Fruit fly (Drosophila melanogaster) whole organism, pupa: ENCODE data around the gene CG5276.

Experiments
- CG10348 ChIP-seq: fragments of 200-800 bp; sonication (Bioruptor generic); IDR thresholded peaks from 2 replicates; pipeline ENCODE4 v1.3.6; 2022; ENCODE audit warnings: missing biosample characterization, missing genetic modification characterization
- CG12605 ChIP-seq: fragments of 200-800 bp; sonication (Bioruptor generic); IDR thresholded peaks from 2 replicates; pipeline ENCODE4 v1.3.6; 2022; ENCODE audit warnings: missing biosample characterization, missing genetic modification characterization
- CG13204 ChIP-seq: fragments of 200-800 bp; sonication (Bioruptor generic); optimal IDR thresholded peaks from 2 replicates; lab custom pipeline; 2018; ENCODE audit warnings: missing biosample characterization, mild to moderate bottlenecking, missing genetic modification characterization, moderate library complexity
- CG15710 ChIP-seq: fragments of 200-800 bp; sonication (Bioruptor generic); optimal IDR thresholded peaks from 2 replicates; lab custom pipeline; 2018; ENCODE audit warnings: missing biosample characterization, mild to moderate bottlenecking, missing genetic modification characterization, moderate library complexity
- CG17806 ChIP-seq: fragments of 200-800 bp; sonication (Bioruptor generic); optimal IDR thresholded peaks from 2 replicates; lab custom pipeline; 2018; ENCODE audit warnings: missing biosample characterization, mild to moderate bottlenecking, missing genetic modification characterization, moderate library complexity
- CG32121 ChIP-seq: fragments of 200-800 bp; sonication (Bioruptor generic); IDR thresholded peaks from 2 replicates; pipeline ENCODE4 v1.3.6; 2022; ENCODE audit warnings: missing biosample characterization, missing genetic modification characterization
- CG4496 ChIP-seq: fragments of 200-800 bp; sonication (Bioruptor generic); IDR thresholded peaks from 3 replicates; pipeline ENCODE4 v1.3.6; 2022; ENCODE audit warnings: missing biosample characterization, missing genetic modification characterization
- CG8159 ChIP-seq: fragments of 200-800 bp; sonication (Bioruptor generic); optimal IDR thresholded peaks from 3 replicates; lab custom pipeline; 2018; ENCODE audit warnings: missing biosample characterization, mild to moderate bottlenecking, missing genetic modification characterization, moderate library complexity
- CG8301 ChIP-seq: fragments of 200-800 bp; sonication (Bioruptor generic); optimal IDR thresholded peaks from 2 replicates; lab custom pipeline; 2018; ENCODE audit warnings: missing biosample characterization, mild to moderate bottlenecking, missing genetic modification characterization
- CG9948 ChIP-seq: fragments of 200-800 bp; sonication (Bioruptor generic); optimal IDR thresholded peaks from 2 replicates; lab custom pipeline; 2018; ENCODE audit warnings: missing biosample characterization, mild to moderate bottlenecking, missing genetic modification characterization, moderate library complexity
- EcR ChIP-seq: fragments of 200-800 bp; sonication (Bioruptor generic); optimal IDR thresholded peaks from 3 replicates; lab custom pipeline; 2019; ENCODE audit warnings: missing biosample characterization, missing genetic modification characterization, mild to moderate bottlenecking, moderate library complexity, missing genetic modification reagents
- Snoo ChIP-seq: fragments of 200-800 bp; sonication (Bioruptor generic); optimal IDR thresholded peaks from 3 replicates; lab custom pipeline; 2017; ENCODE audit warnings: missing biosample characterization, mild to moderate bottlenecking, missing genetic modification characterization, inconsistent platforms

DNA sequence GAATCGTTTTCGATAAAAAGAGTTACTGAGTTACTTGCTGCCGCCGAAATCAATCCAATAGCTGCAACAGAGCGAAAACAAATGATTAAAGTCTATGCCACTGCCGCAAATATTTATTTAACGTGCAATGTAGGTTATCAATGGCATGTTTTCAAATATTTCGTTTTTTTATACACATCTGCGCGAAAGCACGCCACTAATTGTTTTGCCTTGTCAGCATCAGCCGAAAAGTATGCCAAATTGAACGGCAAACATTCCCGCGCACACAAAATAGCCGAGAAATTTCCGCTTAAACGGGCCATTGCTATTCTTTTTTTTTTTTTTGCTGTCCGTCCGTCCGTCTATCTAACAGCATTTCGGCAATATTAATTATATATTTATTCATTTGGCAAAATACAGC is 20.5 kb downstream of the CG5276 start:
- TF ChIP-seq Snoo (tag; lab: Kevin White, UChicago) = no peak
- no peak for TF ChIP-seq CG9948
- peak; percentile 71 for TF ChIP-seq CG4496 (GFP tag; lab: Robert Waterston, UW)
- TF ChIP-seq EcR (GFP tag; lab: Kevin White, UChicago) = no peak
- no peak for TF ChIP-seq CG8301
- no peak for TF ChIP-seq CG17806 (tag; lab: Kevin White, UChicago)
- TF ChIP-seq CG8159 (tag; lab: Kevin White, UChicago) = no peak
- TF ChIP-seq CG12605 (GFP tag; lab: Robert Waterston, UW) = no peak
- TF ChIP-seq CG10348 (GFP tag; lab: Robert Waterston, UW) = no peak
- no peak for TF ChIP-seq CG13204 (GFP tag; lab: Kevin White, UChicago)
- no peak for TF ChIP-seq CG15710
- no peak for TF ChIP-seq CG32121 (GFP tag; lab: Robert Waterston, UW)
